Worm (Caenorhabditis elegans): Measurements from ENCODE around the gene F59E11.7.

DNA sequence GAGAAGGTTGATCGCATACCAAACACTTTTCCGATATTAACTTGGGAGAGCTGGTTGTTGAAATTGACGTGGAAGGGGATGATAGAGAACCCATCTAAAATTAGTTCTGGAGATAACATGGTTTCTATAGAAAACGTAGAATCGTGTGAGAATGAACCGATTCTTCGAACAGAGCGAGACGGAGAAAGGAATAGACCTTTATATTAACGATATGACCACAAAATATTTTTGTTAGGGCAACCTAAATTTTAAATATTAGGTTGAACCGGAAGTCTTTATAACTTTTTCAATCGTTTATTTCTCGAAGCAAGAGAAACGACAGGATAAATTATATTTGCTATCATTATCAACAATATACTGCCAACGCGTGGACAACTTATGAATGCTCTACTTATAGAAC lies 24.0 kb upstream of the F59E11.7 start, which contains the start of gene nhr-219:
- no peak for TF ChIP-seq mec-3 (tag; optimal IDR thresholded peaks at IDR 0.05; ENCODE audit: borderline replicate concordance)
- TF ChIP-seq nfya-1 (tag; optimal IDR thresholded peaks at IDR 0.05): no peak
- TF ChIP-seq elt-2 (tag; optimal IDR thresholded peaks at IDR 0.05): no peak
- no peak for TF ChIP-seq dmd-4 (tag; optimal IDR thresholded peaks at IDR 0.05; ENCODE audit: borderline replicate concordance)
- TF ChIP-seq dve-1 (tag; optimal IDR thresholded peaks at IDR 0.05): no peak
- TF ChIP-seq ahr-1 (tag; optimal IDR thresholded peaks at IDR 0.05): no peak
- TF ChIP-seq unc-42 (tag; optimal IDR thresholded peaks at IDR 0.05): no peak
